Worm (Caenorhabditis elegans) whole organism, young adult: ENCODE results near the gene F19H8.2.
A peak's percentile ranks its signal among the peaks of the same experiment; 100 is the strongest.

Experiments
- C06A6.2 ChIP-seq: fragments of 200-800 bp; sonication (Bioruptor generic); conservative IDR thresholded peaks from 2 replicates; pipeline ENCODE4 v1.3.6; 2022; ENCODE audit warnings: missing genetic modification characterization, missing compliant biosample characterization
- Y79H2A.3 ChIP-seq: fragments of 200-800 bp; sonication (Bioruptor generic); conservative IDR thresholded peaks from 2 replicates; pipeline ENCODE4 v1.3.6; 2022; ENCODE audit warnings: missing genetic modification reagents, missing genetic modification characterization, missing compliant biosample characterization
- ama-1 ChIP-seq, 3 experiments: fragments of 150-350 bp in 1 of 3; sonication (generic microtip) in 2 of 3; optimal IDR thresholded peaks; 2 replicates each; lab custom pipeline; 2014 to 2018; ENCODE audit warnings: missing biosample characterization in 2 of 3, missing genetic modification characterization in 2 of 3, missing genetic modification reagents in 2 of 3
- attf-3 ChIP-seq: fragments of 200-800 bp; sonication (Bioruptor generic); conservative IDR thresholded peaks from 2 replicates; pipeline ENCODE4 v1.3.6; 2022; ENCODE audit warnings: missing genetic modification reagents, missing genetic modification characterization, missing compliant biosample characterization
- cebp-2 ChIP-seq: fragments of 200-800 bp; sonication (Bioruptor generic); IDR thresholded peaks from 2 replicates; pipeline ENCODE4 v1.3.6; 2022; ENCODE audit warnings: missing genetic modification characterization, missing compliant biosample characterization
- ceh-27 ChIP-seq: fragments of 200-800 bp; sonication (Bioruptor generic); optimal IDR thresholded peaks from 2 replicates; lab custom pipeline; 2018; ENCODE audit warnings: mild to moderate bottlenecking, missing genetic modification characterization, moderate library complexity, missing compliant biosample characterization
- ceh-91 ChIP-seq: fragments of 200-800 bp; sonication (Bioruptor generic); IDR thresholded peaks from 2 replicates; pipeline ENCODE4 v1.3.6; 2022; ENCODE audit warnings: missing genetic modification reagents, missing genetic modification characterization, missing compliant biosample characterization
- hmg-20 ChIP-seq: fragments of 200-800 bp; sonication (Bioruptor generic); IDR thresholded peaks from 2 replicates; pipeline ENCODE4 v1.3.6; 2022; ENCODE audit warnings: missing genetic modification reagents, missing genetic modification characterization, missing compliant biosample characterization
- lsl-1 ChIP-seq: fragments of 200-800 bp; sonication (Bioruptor generic); optimal IDR thresholded peaks from 2 replicates; lab custom pipeline; 2018; ENCODE audit warnings: mild to moderate bottlenecking, missing genetic modification characterization, moderate library complexity, missing compliant biosample characterization
- madf-3 ChIP-seq: fragments of 200-800 bp; sonication (Bioruptor generic); IDR thresholded peaks from 2 replicates; pipeline ENCODE4 v1.3.6; 2022; ENCODE audit warnings: missing genetic modification reagents, missing genetic modification characterization, missing compliant biosample characterization
- rcor-1 ChIP-seq: fragments of 200-800 bp; sonication (Bioruptor generic); IDR thresholded peaks from 2 replicates; pipeline ENCODE4 v1.3.6; 2022; ENCODE audit warnings: missing genetic modification reagents, missing genetic modification characterization, missing compliant biosample characterization
- repo-1 ChIP-seq: sonication (generic microtip); optimal IDR thresholded peaks from 2 replicates; lab custom pipeline; 2017; ENCODE audit warnings: mild to moderate bottlenecking, missing genetic modification characterization, missing compliant biosample characterization
- sptf-2 ChIP-seq: fragments of 200-800 bp; sonication (Bioruptor generic); optimal IDR thresholded peaks from 2 replicates; lab custom pipeline; 2018; ENCODE audit warnings: mild to moderate bottlenecking, missing genetic modification characterization, missing compliant biosample characterization
- tlf-1 ChIP-seq: fragments of 200-800 bp; sonication (Bioruptor generic); optimal IDR thresholded peaks from 2 replicates; lab custom pipeline; 2018; ENCODE audit warnings: mild to moderate bottlenecking, missing genetic modification characterization, missing compliant biosample characterization
- ztf-18 ChIP-seq: sonication (generic microtip); optimal IDR thresholded peaks from 2 replicates; lab custom pipeline; 2016; ENCODE audit warnings: missing genotype, mild to moderate bottlenecking, missing genetic modification characterization, missing compliant biosample characterization

Gene F19H8.2

ce11 chrII:14561549-14562115 is 44.0 kb downstream of the F19H8.2 start, which contains the start of gene mog-4 (continued):
- peak; percentile 98 for TF ChIP-seq madf-3 (GFP tag; lab: Robert Waterston, UW)
- peak; percentile 99 for TF ChIP-seq rcor-1 (GFP tag; lab: Robert Waterston, UW)
- TF ChIP-seq tlf-1 (GFP tag; lab: Kevin White, UChicago), result peak; percentile 98
- peak; percentile 9 for TF ChIP-seq sptf-2 (GFP tag; lab: Kevin White, UChicago)
- peak; percentile 100 for TF ChIP-seq Y79H2A.3 (GFP tag; lab: Robert Waterston, UW)
- peak; percentile 84 for TF ChIP-seq repo-1 (tag; lab: Kevin White, UChicago)
- peak; percentile 82 for TF ChIP-seq ztf-18 (tag; lab: Kevin White, UChicago)
- TF ChIP-seq lsl-1, result peak; percentile 98
- TF ChIP-seq ceh-91 (GFP tag; lab: Robert Waterston, UW), result peak; percentile 100

- TF ChIP-seq ama-1 (optimal IDR thresholded peaks at IDR 0.05; lab: Kevin White, UChicago) (no peak), ama-1 (GFP tag; optimal IDR thresholded peaks at IDR 0.05; lab: Kevin White, UChicago) (no peak), ceh-27 (GFP tag; lab: Kevin White, UChicago) (no peak), cebp-2 (GFP tag; lab: Robert Waterston, UW) (no peak), hmg-20 (GFP tag; lab: Robert Waterston, UW) (no peak), C06A6.2 (GFP tag; lab: Robert Waterston, UW) (no peak), ztf-18 (tag; lab: Kevin White, UChicago) (no peak), attf-3 (GFP tag; lab: Robert Waterston, UW) (no peak), rcor-1 (GFP tag; lab: Robert Waterston, UW) (no peak)
Measured at ce11 chrII:14555019-14555418, 50.6 kb downstream of the F19H8.2 start.
